Worm (Caenorhabditis elegans) whole organism, young adult: Measurements from ENCODE around the gene F20D1.22.
A peak's percentile ranks its signal among the peaks of the same experiment; 100 is the strongest.

Source experiments
- F10E7.11 ChIP-seq: sonication (generic microtip); optimal IDR thresholded peaks from 2 replicates; lab custom pipeline; 2017; ENCODE audit warnings: mild to moderate bottlenecking, missing genetic modification characterization, moderate library complexity, missing compliant biosample characterization
- F33H1.4 ChIP-seq: fragments of 200-800 bp; sonication (Bioruptor generic); IDR thresholded peaks from 2 replicates; pipeline ENCODE4 v1.3.6; 2022; ENCODE audit warnings: missing genetic modification reagents, missing genetic modification characterization, missing compliant biosample characterization
- K12H6.12 ChIP-seq: fragments of 200-800 bp; sonication (Bioruptor generic); optimal IDR thresholded peaks from 2 replicates; lab custom pipeline; 2018; ENCODE audit warnings: mild to moderate bottlenecking, missing genetic modification characterization, missing compliant biosample characterization
- Y53F4B.3 ChIP-seq: fragments of 200-800 bp; sonication (Bioruptor generic); IDR thresholded peaks from 2 replicates; pipeline ENCODE4 v1.3.6; 2022; ENCODE audit warnings: missing genetic modification reagents, missing genetic modification characterization, missing compliant biosample characterization
- atf-7 ChIP-seq: sonication (generic microtip); optimal IDR thresholded peaks from 2 replicates; lab custom pipeline; 2017; ENCODE audit warnings: mild to moderate bottlenecking, missing genetic modification characterization, missing compliant biosample characterization
- egl-18 ChIP-seq: fragments of 200-800 bp; sonication (Bioruptor generic); IDR thresholded peaks from 2 replicates; pipeline ENCODE4 v1.3.6; 2022; ENCODE audit warnings: missing genetic modification reagents, missing genetic modification characterization, missing compliant biosample characterization
- lir-1 ChIP-seq: fragments of 200-800 bp; sonication (Bioruptor generic); conservative IDR thresholded peaks from 2 replicates; pipeline ENCODE4 v1.3.6; 2022; ENCODE audit warnings: missing genetic modification reagents, missing genetic modification characterization, missing compliant biosample characterization
- madf-8 ChIP-seq: fragments of 200-800 bp; sonication (Bioruptor generic); conservative IDR thresholded peaks from 2 replicates; pipeline ENCODE4 v1.3.6; 2022; ENCODE audit warnings: missing genetic modification reagents, missing genetic modification characterization, missing compliant biosample characterization
- repo-1 ChIP-seq: sonication (generic microtip); optimal IDR thresholded peaks from 2 replicates; lab custom pipeline; 2017; ENCODE audit warnings: mild to moderate bottlenecking, missing genetic modification characterization, missing compliant biosample characterization
- snpc-1.3 ChIP-seq: sonication (generic microtip); optimal IDR thresholded peaks from 2 replicates; lab custom pipeline; 2017; ENCODE audit warnings: missing genetic modification characterization, mild to moderate bottlenecking, missing compliant biosample characterization, antibody characterized with exemption, moderate library complexity, missing genotype, missing genetic modification reagents; ENCODE audit not compliant: insufficient read depth
- snpc-4 ChIP-seq, 5 experiments: fragments of 150-350 bp in 1 of 5; sonication (generic microtip) in 4 of 5; optimal IDR thresholded peaks; 2 replicates each; lab custom pipeline; 2014 to 2018; ENCODE audit warnings: missing genetic modification characterization in 5 of 5, missing biosample characterization in 3 of 5, antibody characterized with exemption in 2 of 5, mild to moderate bottlenecking in 2 of 5, missing compliant biosample characterization in 2 of 5, missing genotype in 2 of 5, moderate library complexity in 2 of 5, missing genetic modification reagents in 1 of 5
- unc-62 ChIP-seq: fragments of 150-350 bp; optimal IDR thresholded peaks from 2 replicates; lab custom pipeline; 2014; ENCODE audit warnings: missing biosample characterization, missing genetic modification reagents, missing genetic modification characterization
- ztf-26 ChIP-seq: sonication (generic microtip); optimal IDR thresholded peaks from 2 replicates; lab custom pipeline; 2017; ENCODE audit warnings: missing genetic modification characterization, missing compliant biosample characterization

- TF ChIP-seq snpc-1.3 (tag; lab: Kevin White, UChicago) (no peak), unc-62 (GFP tag; lab: Kevin White, UChicago) (no peak), F10E7.11 (tag; lab: Kevin White, UChicago) (no peak), madf-8 (GFP tag; lab: Robert Waterston, UW) (no peak), atf-7 (tag; lab: Kevin White, UChicago) (no peak), Y53F4B.3 (GFP tag; lab: Robert Waterston, UW) (no peak), K12H6.12 (tag; lab: Kevin White, UChicago) (no peak), snpc-4 (GFP tag; optimal IDR thresholded peaks at IDR 0.05; lab: Kevin White, UChicago) (peak; percentile 63), snpc-4 (tag; optimal IDR thresholded peaks at IDR 0.05; lab: Kevin White, UChicago) (peak in 2 of 4 experiments; percentile 87 to 90), ztf-26 (tag; lab: Kevin White, UChicago) (no peak), repo-1 (tag; lab: Kevin White, UChicago) (no peak), egl-18 (GFP tag; lab: Robert Waterston, UW) (no peak), F33H1.4 (GFP tag; lab: Robert Waterston, UW) (no peak), lir-1 (GFP tag; lab: Robert Waterston, UW) (no peak)
Observed at ce11 chrX:14988160-14988559, 21.5 kb downstream of the F20D1.22 start.
